Fruit fly (Drosophila melanogaster) whole organism, embryonic: ENCODE measurements around the gene CG43345.

Source experiments
- Antp ChIP-seq: fragments of 200-800 bp; sonication (Bioruptor generic); optimal IDR thresholded peaks from 3 replicates; lab custom pipeline; 2016; ENCODE audit warnings: missing biosample characterization, missing genetic modification characterization
- CG11085 ChIP-seq: fragments of 200-800 bp; sonication (Bioruptor generic); IDR thresholded peaks from 2 replicates; pipeline ENCODE4 v1.3.6; 2022; ENCODE audit warnings: missing biosample characterization, missing genetic modification characterization
- CG11696 ChIP-seq: fragments of 200-800 bp; sonication (Bioruptor generic); IDR thresholded peaks from 2 replicates; pipeline ENCODE4 v1.3.6; 2022; ENCODE audit warnings: missing biosample characterization, missing genetic modification characterization
- CG12744 ChIP-seq: fragments of 200-800 bp; sonication (Bioruptor generic); optimal IDR thresholded peaks from 2 replicates; lab custom pipeline; 2016; ENCODE audit warnings: missing biosample characterization, missing genetic modification characterization
- CG12942 ChIP-seq: fragments of 200-800 bp; sonication (Bioruptor generic); optimal IDR thresholded peaks from 3 replicates; lab custom pipeline; 2016; ENCODE audit warnings: missing biosample characterization, missing genetic modification characterization
- CG13287 ChIP-seq: fragments of 200-800 bp; sonication (Bioruptor generic); IDR thresholded peaks from 2 replicates; pipeline ENCODE4 v1.3.6; 2022; ENCODE audit warnings: missing biosample characterization, missing genetic modification characterization; ENCODE audit not compliant: partially characterized antibody
- CG13296 ChIP-seq: fragments of 200-800 bp; sonication (Bioruptor generic); optimal IDR thresholded peaks from 3 replicates; lab custom pipeline; 2018; ENCODE audit warnings: missing biosample characterization, mild to moderate bottlenecking, missing genetic modification characterization
- CG14014 ChIP-seq: fragments of 200-800 bp; sonication (Bioruptor generic); IDR thresholded peaks from 2 replicates; pipeline ENCODE4 v1.3.6; 2022; ENCODE audit warnings: missing biosample characterization, missing genetic modification characterization
- CG1602 ChIP-seq: fragments of 200-800 bp; sonication (Bioruptor generic); optimal IDR thresholded peaks from 3 replicates; lab custom pipeline; 2016; ENCODE audit warnings: missing biosample characterization, missing genetic modification characterization
- CG17186 ChIP-seq: fragments of 200-800 bp; sonication (Bioruptor generic); optimal IDR thresholded peaks from 3 replicates; lab custom pipeline; 2017; ENCODE audit warnings: missing biosample characterization, missing genetic modification reagents, missing genetic modification characterization
- CG17359 ChIP-seq: fragments of 200-800 bp; sonication (Bioruptor generic); optimal IDR thresholded peaks from 3 replicates; lab custom pipeline; 2018; ENCODE audit warnings: missing biosample characterization, mild to moderate bottlenecking, missing genetic modification characterization, moderate library complexity
- CG17361 ChIP-seq: fragments of 200-800 bp; sonication (Bioruptor generic); IDR thresholded peaks from 3 replicates; pipeline ENCODE4 v1.3.6; 2022; ENCODE audit warnings: missing biosample characterization, missing genetic modification characterization
- CG1832 ChIP-seq: fragments of 200-800 bp; sonication (Bioruptor generic); optimal IDR thresholded peaks from 2 replicates; lab custom pipeline; 2017; ENCODE audit warnings: missing biosample characterization, mild to moderate bottlenecking, missing genetic modification characterization, inconsistent platforms
- CG18764 ChIP-seq: fragments of 200-800 bp; sonication (Bioruptor generic); optimal IDR thresholded peaks from 3 replicates; lab custom pipeline; 2016; ENCODE audit warnings: missing biosample characterization, missing genetic modification characterization
- CG2889 ChIP-seq: fragments of 200-800 bp; sonication (Bioruptor generic); IDR thresholded peaks from 3 replicates; pipeline ENCODE4 v1.3.6; 2022; ENCODE audit warnings: missing biosample characterization, missing genetic modification characterization
- CG31388 ChIP-seq: fragments of 200-800 bp; sonication (Bioruptor generic); optimal IDR thresholded peaks from 2 replicates; lab custom pipeline; 2016; ENCODE audit warnings: missing biosample characterization, missing genetic modification characterization
- CG3163 ChIP-seq: fragments of 200-800 bp; sonication (Bioruptor generic); optimal IDR thresholded peaks from 3 replicates; lab custom pipeline; 2016; ENCODE audit warnings: missing biosample characterization, missing genetic modification characterization
- CG33557 ChIP-seq: fragments of 200-800 bp; sonication (Bioruptor generic); optimal IDR thresholded peaks from 2 replicates; lab custom pipeline; 2019; ENCODE audit warnings: missing biosample characterization, mild to moderate bottlenecking, missing genetic modification characterization, moderate library complexity
- CG4282 ChIP-seq: fragments of 200-800 bp; sonication (Bioruptor generic); optimal IDR thresholded peaks from 2 replicates; lab custom pipeline; 2016; ENCODE audit warnings: missing biosample characterization, missing genetic modification characterization
- CG4617 ChIP-seq: fragments of 200-800 bp; sonication (Bioruptor generic); optimal IDR thresholded peaks from 3 replicates; lab custom pipeline; 2016; ENCODE audit warnings: missing biosample characterization, missing genetic modification characterization, borderline replicate concordance
- CG7987 ChIP-seq: fragments of 200-800 bp; sonication (Bioruptor generic); optimal IDR thresholded peaks from 2 replicates; lab custom pipeline; 2018; ENCODE audit warnings: missing biosample characterization, mild to moderate bottlenecking, missing genetic modification characterization, moderate library complexity
- CG8924 ChIP-seq: fragments of 200-800 bp; optimal IDR thresholded peaks from 3 replicates; lab custom pipeline; 2019; ENCODE audit warnings: missing biosample characterization, mild to moderate bottlenecking, missing genetic modification characterization, moderate library complexity
- CG9727 ChIP-seq: fragments of 200-800 bp; sonication (Bioruptor generic); optimal IDR thresholded peaks from 3 replicates; lab custom pipeline; 2017; ENCODE audit warnings: missing biosample characterization, mild to moderate bottlenecking, missing genetic modification characterization
- CrebB ChIP-seq: fragments of 200-800 bp; sonication (Bioruptor generic); optimal IDR thresholded peaks from 3 replicates; lab custom pipeline; 2018; ENCODE audit warnings: missing biosample characterization, mild to moderate bottlenecking, missing genetic modification characterization
- Gug ChIP-seq: fragments of 200-800 bp; sonication (Bioruptor generic); IDR thresholded peaks from 4 replicates; pipeline ENCODE4 v1.3.6; 2022; ENCODE audit warnings: missing biosample characterization, missing genetic modification characterization
- Hmr ChIP-seq: fragments of 200-800 bp; sonication (Bioruptor generic); optimal IDR thresholded peaks from 3 replicates; lab custom pipeline; 2017; ENCODE audit warnings: mild to moderate bottlenecking, missing biosample characterization, missing genetic modification reagents, missing genetic modification characterization
- Hr51 ChIP-seq, 2 experiments: fragments of 200-800 bp; sonication (Bioruptor generic); optimal IDR thresholded peaks; 2 replicates in 1 of 2; 3 replicates in 1 of 2; lab custom pipeline; 2016 to 2018; ENCODE audit warnings: missing biosample characterization in 2 of 2, missing genetic modification characterization in 2 of 2, mild to moderate bottlenecking in 1 of 2, moderate library complexity in 1 of 2
- Meics ChIP-seq: fragments of 200-800 bp; sonication (Bioruptor generic); optimal IDR thresholded peaks from 2 replicates; lab custom pipeline; 2017; ENCODE audit warnings: missing biosample characterization, mild to moderate bottlenecking, missing genetic modification characterization
- NFAT ChIP-seq: fragments of 200-800 bp; sonication (Bioruptor generic); IDR thresholded peaks from 2 replicates; pipeline ENCODE4 v1.3.6; 2022; ENCODE audit warnings: missing biosample characterization, missing genetic modification characterization
- Scr ChIP-seq: fragments of 200-800 bp; sonication (Bioruptor generic); IDR thresholded peaks from 2 replicates; pipeline ENCODE4 v1.3.6; 2022; ENCODE audit warnings: missing biosample characterization, missing genetic modification characterization; ENCODE audit not compliant: partially characterized antibody
- Sry-δ ChIP-seq: fragments of 200-800 bp; sonication (Bioruptor generic); optimal IDR thresholded peaks from 2 replicates; lab custom pipeline; 2016; ENCODE audit warnings: missing biosample characterization, missing genetic modification characterization
- Xrp1 ChIP-seq: fragments of 200-800 bp; sonication (Bioruptor generic); IDR thresholded peaks from 2 replicates; pipeline ENCODE4 v1.3.6; 2022; ENCODE audit warnings: missing biosample characterization, missing genetic modification characterization
- gce ChIP-seq: fragments of 200-800 bp; sonication (Bioruptor generic); IDR thresholded peaks from 3 replicates; pipeline ENCODE4 v1.3.6; 2022; ENCODE audit warnings: missing biosample characterization, missing genetic modification characterization
- grau ChIP-seq: fragments of 200-800 bp; optimal IDR thresholded peaks from 3 replicates; lab custom pipeline; 2019; ENCODE audit warnings: missing biosample characterization, mild to moderate bottlenecking, missing genetic modification characterization, moderate library complexity
- grn ChIP-seq: fragments of 200-800 bp; sonication (Bioruptor generic); optimal IDR thresholded peaks from 3 replicates; lab custom pipeline; 2017; ENCODE audit warnings: missing biosample characterization, missing genetic modification characterization
- hb ChIP-seq: fragments of 200-800 bp; sonication (Bioruptor generic); IDR thresholded peaks from 3 replicates; pipeline ENCODE4 v1.3.6; 2022; ENCODE audit warnings: missing biosample characterization, missing genetic modification characterization; ENCODE audit not compliant: partially characterized antibody
- hbn ChIP-seq: fragments of 200-800 bp; sonication (Bioruptor generic); IDR thresholded peaks from 2 replicates; pipeline ENCODE4 v1.3.6; 2022; ENCODE audit warnings: missing biosample characterization, missing genetic modification characterization; ENCODE audit not compliant: partially characterized antibody
- lbe ChIP-seq: fragments of 200-800 bp; sonication (Bioruptor generic); optimal IDR thresholded peaks from 2 replicates; lab custom pipeline; 2016; ENCODE audit warnings: missing biosample characterization, mild to moderate bottlenecking, missing genetic modification characterization
- mld ChIP-seq: fragments of 200-800 bp; sonication (Bioruptor generic); IDR thresholded peaks from 3 replicates; pipeline ENCODE4 v1.3.6; 2022; ENCODE audit warnings: missing biosample characterization, missing genetic modification characterization; ENCODE audit not compliant: partially characterized antibody
- nerfin-1 ChIP-seq: fragments of 200-800 bp; sonication (Bioruptor generic); optimal IDR thresholded peaks from 3 replicates; lab custom pipeline; 2019; ENCODE audit warnings: missing biosample characterization, mild to moderate bottlenecking, missing genetic modification characterization, moderate library complexity
- org-1 ChIP-seq: fragments of 200-800 bp; sonication (Bioruptor generic); optimal IDR thresholded peaks from 2 replicates; lab custom pipeline; 2017; ENCODE audit warnings: missing biosample characterization, missing genetic modification characterization
- peb ChIP-seq: fragments of 200-800 bp; sonication (Bioruptor generic); IDR thresholded peaks from 2 replicates; pipeline ENCODE4 v1.3.6; 2022; ENCODE audit warnings: missing biosample characterization, missing genetic modification characterization
- row ChIP-seq: fragments of 200-800 bp; sonication (Bioruptor generic); IDR thresholded peaks from 3 replicates; pipeline ENCODE4 v1.3.6; 2022; ENCODE audit warnings: missing biosample characterization, missing genetic modification characterization
- sisA ChIP-seq: fragments of 200-800 bp; sonication (Bioruptor generic); IDR thresholded peaks from 2 replicates; pipeline ENCODE4 v1.3.6; 2022; ENCODE audit warnings: missing biosample characterization, missing genetic modification characterization
- slbo ChIP-seq: fragments of 200-800 bp; sonication (Bioruptor generic); IDR thresholded peaks from 2 replicates; pipeline ENCODE4 v1.3.6; 2022; ENCODE audit warnings: missing biosample characterization, missing genetic modification characterization
- tgo ChIP-seq: fragments of 200-800 bp; sonication (Bioruptor generic); IDR thresholded peaks from 3 replicates; pipeline ENCODE4 v1.3.6; 2022; ENCODE audit warnings: missing biosample characterization, missing genetic modification characterization
- tin ChIP-seq: fragments of 200-800 bp; sonication (Bioruptor generic); optimal IDR thresholded peaks from 3 replicates; lab custom pipeline; 2016; ENCODE audit warnings: missing biosample characterization, missing genetic modification characterization
- ttk ChIP-seq: fragments of 200-800 bp; sonication (Bioruptor generic); IDR thresholded peaks from 2 replicates; pipeline ENCODE4 v2.1.2; 2022; ENCODE audit warnings: missing biosample characterization, missing genetic modification characterization

Gene CG43345

DNA sequence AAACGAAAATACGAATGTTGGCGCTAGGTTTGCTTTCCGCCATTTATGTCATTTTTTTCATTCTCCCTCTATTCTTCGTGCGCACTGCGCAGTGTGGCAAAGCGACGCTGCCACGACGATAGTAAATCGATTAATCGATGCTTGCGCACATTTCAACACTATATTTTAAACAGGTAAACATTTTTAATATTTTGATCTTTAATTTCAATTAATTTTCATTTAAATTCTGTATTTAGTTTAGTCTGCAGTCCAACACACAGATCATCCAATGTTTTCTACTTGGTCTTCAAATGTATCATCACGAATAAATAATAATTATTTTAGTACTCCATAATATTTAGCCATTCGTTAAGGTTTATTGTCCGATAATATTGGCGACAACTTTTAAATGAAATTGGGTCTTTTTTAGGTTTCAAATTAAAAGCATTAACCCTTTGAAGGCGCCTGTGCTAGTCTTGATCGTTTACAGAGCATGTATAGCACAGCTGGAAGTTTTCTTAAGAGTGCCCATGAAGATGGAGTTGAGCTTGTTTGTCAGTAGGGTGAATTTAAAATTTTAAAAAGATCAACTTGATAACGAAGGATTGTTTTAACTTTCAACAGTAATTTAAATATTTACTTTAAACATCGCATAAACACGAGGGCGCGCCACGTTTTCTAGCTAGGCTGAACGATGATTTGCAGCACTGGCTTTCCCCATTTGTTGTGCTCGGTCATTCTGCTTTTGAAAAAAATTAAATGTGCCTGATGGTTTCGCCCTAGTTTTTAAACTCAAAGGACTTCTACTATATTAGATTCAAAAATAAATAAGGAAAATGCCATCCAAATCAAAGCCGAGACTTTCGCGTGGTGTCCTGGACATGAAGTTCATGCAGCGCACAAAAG, 12.0 kb downstream of the CG43345 start, which contains the start of the genes Mpp6 and E2f2 (continued):
- TF ChIP-seq grn (GFP tag; lab: Kevin White, UChicago) (no peak), CG13287 (GFP tag; lab: Robert Waterston, UW) (peak; percentile 79), CG31388 (no peak), CG17361 (GFP tag; lab: Robert Waterston, UW) (peak; percentile 50; the same call in 2 of the 3 replicates), slbo (GFP tag; lab: Robert Waterston, UW) (peak; percentile 83), CG11696 (GFP tag; lab: Robert Waterston, UW) (no peak), grau (tag; lab: Kevin White, UChicago) (peak; percentile 24), CG17359 (tag; lab: Kevin White, UChicago) (peak; percentile 4), peb (GFP tag; lab: Robert Waterston, UW) (no peak), CG2889 (GFP tag; lab: Robert Waterston, UW) (no peak), CG18764 (GFP tag; lab: Kevin White, UChicago) (no peak), Meics (GFP tag; lab: Kevin White, UChicago) (peak; percentile 11), CrebB (tag; lab: Kevin White, UChicago) (no peak), hbn (GFP tag; lab: Robert Waterston, UW) (peak; percentile 87), CG17186 (GFP tag; lab: Kevin White, UChicago) (peak; percentile 77), NFAT (peak; percentile 81), CG14014 (GFP tag; lab: Robert Waterston, UW) (0 out of 2 replicates have a peak, but pooled peaks have one; percentile 9), Scr (GFP tag; lab: Robert Waterston, UW) (peak; percentile 82), CG13296 (GFP tag; lab: Kevin White, UChicago) (peak; percentile 4), CG12744 (GFP tag; lab: Kevin White, UChicago) (no peak), CG4282 (no peak), Hr51 (GFP tag; optimal IDR thresholded peaks at IDR 0.05; lab: Kevin White, UChicago) (peak in 1 of 2 experiments; percentile 17), mld (GFP tag; lab: Robert Waterston, UW) (peak; percentile 84), CG4617 (GFP tag; lab: Kevin White, UChicago) (peak; percentile 4), Xrp1 (GFP tag; lab: Robert Waterston, UW) (peak; percentile 58), lbe (GFP tag; lab: Kevin White, UChicago) (peak; percentile 35), CG33557 (GFP tag; lab: Kevin White, UChicago) (peak; percentile 3), nerfin-1 (no peak), Hmr (peak; percentile 8), CG1832 (no peak), CG12942 (GFP tag; lab: Kevin White, UChicago) (peak; percentile 6), sisA (GFP tag; lab: Robert Waterston, UW) (peak; percentile 38), org-1 (GFP tag; lab: Kevin White, UChicago) (no peak), hb (peak; percentile 81), CG3163 (GFP tag; lab: Kevin White, UChicago) (no peak), row (peak; percentile 53), Gug (GFP tag; lab: Robert Waterston, UW) (peak; percentile 58; the same call in 2 of the 4 replicates), CG7987 (peak; percentile 28), tgo (peak; percentile 14; the same call in 1 of the 3 replicates), CG9727 (GFP tag; lab: Kevin White, UChicago) (peak; percentile 19), CG8924 (tag; lab: Kevin White, UChicago) (peak; percentile 13), tin (GFP tag; lab: Kevin White, UChicago) (peak; percentile 31), Antp (GFP tag; lab: Kevin White, UChicago) (peak; percentile 28), ttk (GFP tag; lab: Robert Waterston, UW) (no peak), gce (GFP tag; lab: Robert Waterston, UW) (no peak), CG1602 (GFP tag; lab: Kevin White, UChicago) (peak; percentile 23), Sry-δ (peak; percentile 59), CG11085 (GFP tag; lab: Robert Waterston, UW) (peak; percentile 84)
